Fruit fly (Drosophila melanogaster) whole organism, embryonic: ENCODE results near the gene DnaJ-1.

Experiments
- CG10147 ChIP-seq: fragments of 200-800 bp; sonication (Bioruptor generic); optimal IDR thresholded peaks from 2 replicates; lab custom pipeline; 2019; ENCODE audit warnings: missing biosample characterization, mild to moderate bottlenecking, missing genetic modification characterization, moderate library complexity
- CG1024 ChIP-seq: fragments of 200-800 bp; sonication (Bioruptor generic); IDR thresholded peaks from 2 replicates; pipeline ENCODE4 v1.3.6; 2022; ENCODE audit warnings: missing biosample characterization, missing genetic modification characterization
- CG12942 ChIP-seq: fragments of 200-800 bp; sonication (Bioruptor generic); optimal IDR thresholded peaks from 3 replicates; lab custom pipeline; 2016; ENCODE audit warnings: missing biosample characterization, missing genetic modification characterization
- CG13296 ChIP-seq: fragments of 200-800 bp; sonication (Bioruptor generic); optimal IDR thresholded peaks from 3 replicates; lab custom pipeline; 2018; ENCODE audit warnings: missing biosample characterization, mild to moderate bottlenecking, missing genetic modification characterization
- CG1602 ChIP-seq: fragments of 200-800 bp; sonication (Bioruptor generic); optimal IDR thresholded peaks from 3 replicates; lab custom pipeline; 2016; ENCODE audit warnings: missing biosample characterization, missing genetic modification characterization
- CG16815 ChIP-seq: fragments of 200-800 bp; sonication (Bioruptor generic); optimal IDR thresholded peaks from 3 replicates; lab custom pipeline; 2017; ENCODE audit warnings: missing biosample characterization, mild to moderate bottlenecking, missing genetic modification characterization
- CG17328 ChIP-seq: fragments of 200-800 bp; sonication (Bioruptor generic); IDR thresholded peaks from 2 replicates; pipeline ENCODE4 v1.3.6; 2022; ENCODE audit warnings: missing biosample characterization, missing genetic modification characterization
- CG17361 ChIP-seq: fragments of 200-800 bp; sonication (Bioruptor generic); IDR thresholded peaks from 3 replicates; pipeline ENCODE4 v1.3.6; 2022; ENCODE audit warnings: missing biosample characterization, missing genetic modification characterization
- CG2889 ChIP-seq: fragments of 200-800 bp; sonication (Bioruptor generic); IDR thresholded peaks from 3 replicates; pipeline ENCODE4 v1.3.6; 2022; ENCODE audit warnings: missing biosample characterization, missing genetic modification characterization
- CG33557 ChIP-seq: fragments of 200-800 bp; sonication (Bioruptor generic); optimal IDR thresholded peaks from 2 replicates; lab custom pipeline; 2019; ENCODE audit warnings: missing biosample characterization, mild to moderate bottlenecking, missing genetic modification characterization, moderate library complexity
- CG34224 ChIP-seq: fragments of 200-800 bp; sonication (Bioruptor generic); IDR thresholded peaks from 3 replicates; pipeline ENCODE4 v1.3.6; 2022; ENCODE audit warnings: missing biosample characterization, missing genetic modification characterization; ENCODE audit not compliant: partially characterized antibody
- CG7357 ChIP-seq: fragments of 200-800 bp; sonication (Bioruptor generic); IDR thresholded peaks from 3 replicates; pipeline ENCODE4 v1.3.6; 2022; ENCODE audit warnings: missing biosample characterization, missing genetic modification characterization
- CG7839 ChIP-seq: fragments of 200-800 bp; sonication (Bioruptor generic); optimal IDR thresholded peaks from 3 replicates; lab custom pipeline; 2018; ENCODE audit warnings: missing biosample characterization, mild to moderate bottlenecking, missing genetic modification characterization, moderate library complexity
- CG8478 ChIP-seq: fragments of >200 bp; optimal IDR thresholded peaks from 2 replicates; lab custom pipeline; 2018
- CG8944 ChIP-seq: fragments of 200-800 bp; sonication (Bioruptor generic); optimal IDR thresholded peaks from 3 replicates; lab custom pipeline; 2016; ENCODE audit warnings: missing biosample characterization, missing genetic modification characterization
- CG9932 ChIP-seq: fragments of 200-800 bp; sonication (Bioruptor generic); IDR thresholded peaks from 2 replicates; pipeline ENCODE4 v1.3.6; 2022; ENCODE audit warnings: missing biosample characterization, missing genetic modification characterization
- CoRest ChIP-seq: fragments of 200-800 bp; sonication (Bioruptor generic); optimal IDR thresholded peaks from 3 replicates; lab custom pipeline; 2018; ENCODE audit warnings: missing biosample characterization, mild to moderate bottlenecking, missing genetic modification characterization, moderate library complexity
- D19B ChIP-seq: fragments of 200-800 bp; sonication (Bioruptor generic); optimal IDR thresholded peaks from 2 replicates; lab custom pipeline; 2017; ENCODE audit warnings: missing biosample characterization, mild to moderate bottlenecking, missing genetic modification characterization
- Dad ChIP-seq: fragments of 200-800 bp; sonication (Bioruptor generic); optimal IDR thresholded peaks from 3 replicates; lab custom pipeline; 2016; ENCODE audit warnings: missing biosample characterization, missing genetic modification characterization
- Dp ChIP-seq: fragments of 200-800 bp; sonication (Bioruptor generic); optimal IDR thresholded peaks from 2 replicates; lab custom pipeline; 2018; ENCODE audit warnings: missing biosample characterization, mild to moderate bottlenecking, missing genetic modification characterization, moderate library complexity
- Gug ChIP-seq: fragments of 200-800 bp; sonication (Bioruptor generic); IDR thresholded peaks from 4 replicates; pipeline ENCODE4 v1.3.6; 2022; ENCODE audit warnings: missing biosample characterization, missing genetic modification characterization
- HLH4C ChIP-seq: fragments of 200-800 bp; sonication (Bioruptor generic); IDR thresholded peaks from 3 replicates; pipeline ENCODE4 v1.3.6; 2022; ENCODE audit warnings: missing biosample characterization, missing genetic modification characterization; ENCODE audit not compliant: partially characterized antibody
- HLHmδ ChIP-seq: fragments of 200-800 bp; sonication (Bioruptor generic); optimal IDR thresholded peaks from 2 replicates; lab custom pipeline; 2018; ENCODE audit warnings: missing biosample characterization, mild to moderate bottlenecking, missing genetic modification characterization, moderate library complexity
- NFAT ChIP-seq: fragments of 200-800 bp; sonication (Bioruptor generic); IDR thresholded peaks from 2 replicates; pipeline ENCODE4 v1.3.6; 2022; ENCODE audit warnings: missing biosample characterization, missing genetic modification characterization
- Opbp ChIP-seq: fragments of 200-800 bp; sonication (Bioruptor generic); IDR thresholded peaks from 3 replicates; pipeline ENCODE4 v1.3.6; 2022; ENCODE audit warnings: missing biosample characterization, missing genetic modification characterization; ENCODE audit not compliant: partially characterized antibody
- Sry-δ ChIP-seq: fragments of 200-800 bp; sonication (Bioruptor generic); optimal IDR thresholded peaks from 2 replicates; lab custom pipeline; 2016; ENCODE audit warnings: missing biosample characterization, missing genetic modification characterization
- ab ChIP-seq: fragments of 200-800 bp; sonication (Bioruptor generic); optimal IDR thresholded peaks from 2 replicates; lab custom pipeline; 2016; ENCODE audit warnings: missing biosample characterization, missing genetic modification characterization
- bbx ChIP-seq: fragments of 200-800 bp; sonication (Bioruptor generic); IDR thresholded peaks from 2 replicates; pipeline ENCODE4 v1.3.6; 2022; ENCODE audit warnings: missing biosample characterization, missing genetic modification characterization; ENCODE audit not compliant: partially characterized antibody
- danr ChIP-seq: fragments of 200-800 bp; sonication (Bioruptor generic); IDR thresholded peaks from 2 replicates; pipeline ENCODE4 v1.3.6; 2022; ENCODE audit warnings: missing biosample characterization, missing genetic modification characterization
- dmrt11E ChIP-seq: fragments of 200-800 bp; sonication (Bioruptor generic); optimal IDR thresholded peaks from 3 replicates; lab custom pipeline; 2018; ENCODE audit warnings: missing biosample characterization, mild to moderate bottlenecking, missing genetic modification characterization, moderate library complexity
- dysf ChIP-seq: fragments of 200-800 bp; sonication (Bioruptor generic); IDR thresholded peaks from 3 replicates; pipeline ENCODE4 v1.3.6; 2022; ENCODE audit warnings: missing biosample characterization, missing genetic modification characterization
- ems ChIP-seq: fragments of 200-800 bp; sonication (Bioruptor generic); optimal IDR thresholded peaks from 3 replicates; lab custom pipeline; 2016; ENCODE audit warnings: missing biosample characterization, missing genetic modification characterization
- her ChIP-seq: fragments of 200-800 bp; sonication (Bioruptor generic); optimal IDR thresholded peaks from 2 replicates; lab custom pipeline; 2016; ENCODE audit warnings: missing biosample characterization, missing genetic modification characterization
- nerfin-1 ChIP-seq: fragments of 200-800 bp; sonication (Bioruptor generic); optimal IDR thresholded peaks from 3 replicates; lab custom pipeline; 2019; ENCODE audit warnings: missing biosample characterization, mild to moderate bottlenecking, missing genetic modification characterization, moderate library complexity
- pb ChIP-seq: fragments of 200-800 bp; sonication (Bioruptor generic); optimal IDR thresholded peaks from 3 replicates; lab custom pipeline; 2016; ENCODE audit warnings: missing biosample characterization, missing genetic modification characterization
- pfk ChIP-seq: fragments of 200-800 bp; sonication (Bioruptor generic); optimal IDR thresholded peaks from 2 replicates; lab custom pipeline; 2018; ENCODE audit warnings: missing biosample characterization, mild to moderate bottlenecking, missing genetic modification characterization, moderate library complexity
- pho ChIP-seq: fragments of 200-800 bp; sonication (Bioruptor generic); optimal IDR thresholded peaks from 2 replicates; lab custom pipeline; 2016; ENCODE audit warnings: missing biosample characterization, missing genetic modification characterization
- pita ChIP-seq: fragments of 200-800 bp; sonication (Bioruptor generic); optimal IDR thresholded peaks from 2 replicates; lab custom pipeline; 2017; ENCODE audit warnings: missing biosample characterization, mild to moderate bottlenecking, missing genetic modification characterization
- so ChIP-seq: fragments of 200-800 bp; sonication (Bioruptor generic); IDR thresholded peaks from 3 replicates; pipeline ENCODE4 v1.3.6; 2022; ENCODE audit warnings: missing biosample characterization, missing genetic modification characterization
- sob ChIP-seq: fragments of 200-800 bp; sonication (Bioruptor generic); IDR thresholded peaks from 2 replicates; pipeline ENCODE4 v1.3.6; 2022; ENCODE audit warnings: missing biosample characterization, missing genetic modification characterization
- twi ChIP-seq: fragments of 200-800 bp; optimal IDR thresholded peaks from 2 replicates; lab custom pipeline; 2019; ENCODE audit warnings: missing biosample characterization, mild to moderate bottlenecking, missing genetic modification characterization, moderate library complexity
- unc-4 ChIP-seq: fragments of 200-800 bp; sonication (Bioruptor generic); IDR thresholded peaks from 2 replicates; pipeline ENCODE4 v1.3.6; 2022; ENCODE audit warnings: missing biosample characterization, missing genetic modification characterization; ENCODE audit not compliant: partially characterized antibody

Gene DnaJ-1

DNA sequence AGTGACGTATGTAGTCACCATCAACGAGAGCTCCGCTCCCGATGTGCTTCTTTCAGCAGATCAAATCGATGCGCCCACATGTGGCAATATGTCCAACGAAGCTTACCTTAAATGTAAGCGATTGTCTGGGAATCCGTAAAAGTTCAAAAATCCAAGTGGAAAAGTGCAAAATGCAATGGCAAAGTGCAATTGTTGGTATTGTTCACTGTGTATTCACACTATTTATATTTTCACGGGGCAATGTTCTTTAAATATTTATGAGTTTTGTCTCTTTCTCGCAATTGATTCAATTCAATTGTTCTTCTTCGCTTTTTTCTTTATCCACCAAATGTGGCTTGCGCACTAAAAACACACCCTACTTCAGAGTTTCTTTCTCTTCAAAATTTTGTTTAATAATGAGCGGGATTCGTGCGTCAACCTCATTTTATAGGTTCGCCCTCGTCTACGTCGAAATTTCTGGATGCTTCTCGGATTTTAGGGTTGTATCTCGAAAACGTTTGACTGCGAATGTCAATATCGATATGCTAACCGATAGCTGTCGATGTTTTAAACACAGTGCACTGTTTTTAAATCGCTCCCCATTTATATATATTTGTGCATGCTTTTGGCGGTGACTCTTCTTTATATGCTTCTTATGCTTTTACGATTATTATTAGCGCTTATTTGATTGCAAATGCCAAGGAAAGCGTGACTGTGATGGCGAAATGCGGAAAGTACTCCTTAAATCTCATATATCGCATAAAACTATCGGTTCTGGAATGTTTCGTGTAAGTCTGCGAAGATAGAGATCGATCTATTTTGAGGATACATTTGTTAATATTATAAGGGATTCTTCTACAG is at the start of gene DnaJ-1 (continued):
- peak; percentile 29; the same call in 1 of the 2 replicates for TF ChIP-seq NFAT (GFP tag; lab: Robert Waterston, UW)
- no peak for TF ChIP-seq CG8478
- no peak for TF ChIP-seq CG8944 (GFP tag; lab: Kevin White, UChicago)
- TF ChIP-seq pfk = peak; percentile 67
- TF ChIP-seq nerfin-1 (tag; lab: Kevin White, UChicago) = peak; percentile 36
- peak; percentile 97 for TF ChIP-seq unc-4 (GFP tag; lab: Robert Waterston, UW)
- peak; percentile 12; the same call in 1 of the 3 replicates for TF ChIP-seq so
- TF ChIP-seq CG34224 (GFP tag; lab: Robert Waterston, UW) = peak; percentile 97
- TF ChIP-seq Dad (GFP tag; lab: Kevin White, UChicago) = no peak
- peak; percentile 20 for TF ChIP-seq HLHmδ (GFP tag; lab: Kevin White, UChicago)
- no peak for TF ChIP-seq pb (GFP tag; lab: Kevin White, UChicago)
- no peak for TF ChIP-seq CG16815
- TF ChIP-seq sob = no peak
- peak; percentile 85 for TF ChIP-seq Sry-δ (GFP tag; lab: Kevin White, UChicago)
- TF ChIP-seq her (GFP tag; lab: Kevin White, UChicago) = peak; percentile 20
- TF ChIP-seq CG17361 = peak; percentile 42; the same call in 1 of the 3 replicates
- no peak for TF ChIP-seq danr (GFP tag; lab: Robert Waterston, UW)
- TF ChIP-seq CG1602 = no peak
- no peak for TF ChIP-seq D19B (GFP tag; lab: Kevin White, UChicago)
- TF ChIP-seq CG7839 (tag; lab: Kevin White, UChicago) = peak; percentile 48
- peak; percentile 50 for TF ChIP-seq CG13296 (GFP tag; lab: Kevin White, UChicago)
- peak; percentile 34 for TF ChIP-seq CG10147 (GFP tag; lab: Kevin White, UChicago)
- peak; percentile 6 for TF ChIP-seq CoRest
- no peak for TF ChIP-seq dmrt11E (tag; lab: Kevin White, UChicago)
- TF ChIP-seq CG33557 (GFP tag; lab: Kevin White, UChicago) = no peak
- TF ChIP-seq Opbp (GFP tag; lab: Robert Waterston, UW) = peak; percentile 96
- TF ChIP-seq CG7357 = peak; percentile 90
- TF ChIP-seq CG1024 (GFP tag; lab: Robert Waterston, UW) = no peak
- no peak for TF ChIP-seq CG2889 (GFP tag; lab: Robert Waterston, UW)
- no peak for TF ChIP-seq pita (GFP tag; lab: Kevin White, UChicago)
- no peak for TF ChIP-seq twi (tag; lab: Kevin White, UChicago)
- no peak for TF ChIP-seq Gug (GFP tag; lab: Robert Waterston, UW)
- TF ChIP-seq bbx (GFP tag; lab: Robert Waterston, UW) = peak; percentile 96
- TF ChIP-seq CG9932 (GFP tag; lab: Robert Waterston, UW) = peak; percentile 51; the same call in 1 of the 2 replicates
- peak; percentile 16 for TF ChIP-seq ems (GFP tag; lab: Kevin White, UChicago)
- TF ChIP-seq dysf (GFP tag; lab: Robert Waterston, UW) = no peak
- no peak for TF ChIP-seq pho
- peak; percentile 71 for TF ChIP-seq Dp (GFP tag; lab: Kevin White, UChicago)
- TF ChIP-seq CG12942 = no peak
- TF ChIP-seq ab (GFP tag; lab: Kevin White, UChicago) = no peak
- no peak for TF ChIP-seq CG17328
- TF ChIP-seq HLH4C (GFP tag; lab: Robert Waterston, UW) = peak; percentile 96
